Fruit fly (Drosophila melanogaster): ENCODE results near the gene CG14892.

CG14892 gene

DNA sequence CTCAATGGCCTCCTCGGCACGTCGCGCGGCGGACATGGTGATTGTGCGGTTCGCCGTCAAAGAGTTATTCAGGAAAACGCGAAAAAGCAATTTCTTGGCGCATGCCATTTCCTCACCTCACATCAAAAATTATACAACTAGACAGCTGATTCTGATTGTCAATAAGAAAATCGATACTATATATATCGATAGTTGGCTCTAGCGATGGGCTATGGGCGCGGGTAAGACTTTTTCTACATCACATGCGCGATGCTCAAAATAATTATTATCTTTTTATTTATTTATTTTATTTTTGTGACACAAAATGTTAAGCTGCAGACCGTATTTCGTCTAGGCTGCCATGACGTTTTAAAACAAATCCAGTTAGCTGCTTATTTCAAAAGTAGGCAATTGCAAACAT is 20.0 kb downstream of the CG14892 start, which contains the start of gene CG10340:
CG10340 (minus strand) TSS at position 151 of the 400 bp plus-strand sequence.
- TF ChIP-seq Crg-1 (GFP tag; optimal IDR thresholded peaks at IDR 0.05) (no peak), toe (GFP tag; optimal IDR thresholded peaks at IDR 0.05) (no peak), Mnt (GFP tag; optimal IDR thresholded peaks at IDR 0.05) (peak; percentile 32), bab1 (GFP tag; optimal IDR thresholded peaks at IDR 0.05) (peak; percentile 11), Hr96 (GFP tag; optimal IDR thresholded peaks at IDR 0.05) (peak; percentile 4), kay (GFP tag; ENCODE audit: borderline replicate concordance) (peak; percentile 43)

DNA sequence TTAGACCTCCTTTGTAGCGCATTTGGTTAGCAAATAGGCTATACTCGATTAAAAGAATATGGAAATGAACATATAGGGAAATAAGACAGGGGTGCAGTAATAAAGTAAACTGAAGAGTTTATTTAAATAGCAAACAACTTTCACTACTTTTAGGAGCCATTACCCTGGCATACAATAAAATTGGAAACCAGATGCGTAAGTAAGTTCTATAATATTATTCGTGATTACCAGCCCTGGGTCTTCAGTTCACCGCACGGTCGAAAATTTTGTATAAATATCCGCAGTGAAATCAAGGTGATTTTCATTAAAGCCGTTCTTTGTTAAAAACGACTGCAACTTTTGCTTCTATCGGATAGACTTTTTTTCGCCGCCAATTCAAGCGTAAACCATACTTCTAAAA is 20.8 kb downstream of the CG14892 start, which contains the start of gene CG17562:
CG17562 (plus strand) TSS at position 301 of the 400 bp plus-strand sequence.
- TF ChIP-seq ovo (GFP tag; optimal IDR thresholded peaks at IDR 0.05) (no peak), CG33017 (tag; optimal IDR thresholded peaks at IDR 0.05) (peak; percentile 28), kay (GFP tag; ENCODE audit: borderline replicate concordance) (no peak), CG7045 (GFP tag; optimal IDR thresholded peaks at IDR 0.05) (no peak)

DNA sequence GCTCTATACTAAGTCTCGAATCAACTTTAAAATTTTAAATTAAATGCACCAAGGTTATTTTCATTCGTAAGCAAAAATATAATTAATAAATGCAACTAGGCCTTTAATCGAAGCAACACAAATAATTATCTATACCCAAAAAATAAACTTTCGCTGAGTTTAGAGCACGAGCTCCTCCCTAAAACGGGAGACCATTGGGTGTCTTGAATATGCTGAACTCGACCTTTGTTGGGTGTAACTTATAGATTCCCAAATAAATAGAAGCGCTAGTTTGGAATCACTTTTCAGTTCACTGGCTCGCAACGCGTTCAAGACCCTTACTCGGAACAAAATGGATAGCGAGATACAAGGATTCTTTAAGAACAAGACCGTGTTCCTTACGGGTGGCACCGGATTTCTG is 23.4 kb downstream of the CG14892 start, which contains the start of gene CG17560:
CG17560 (plus strand) TSS at position 301 of the 400 bp plus-strand sequence.
- peak; percentile 21 for TF ChIP-seq CG33017 (tag; optimal IDR thresholded peaks at IDR 0.05)
- no peak for TF ChIP-seq toe (GFP tag; optimal IDR thresholded peaks at IDR 0.05)
- no peak for TF ChIP-seq CG7045 (GFP tag; optimal IDR thresholded peaks at IDR 0.05)
- TF ChIP-seq kay (GFP tag; ENCODE audit: borderline replicate concordance), result no peak
- TF ChIP-seq CG5204 (GFP tag; optimal IDR thresholded peaks at IDR 0.05), result peak; percentile 26
- no peak for TF ChIP-seq bab1 (GFP tag; optimal IDR thresholded peaks at IDR 0.05)
- peak; percentile 22 for TF ChIP-seq CG7101 (tag; optimal IDR thresholded peaks at IDR 0.05)

DNA sequence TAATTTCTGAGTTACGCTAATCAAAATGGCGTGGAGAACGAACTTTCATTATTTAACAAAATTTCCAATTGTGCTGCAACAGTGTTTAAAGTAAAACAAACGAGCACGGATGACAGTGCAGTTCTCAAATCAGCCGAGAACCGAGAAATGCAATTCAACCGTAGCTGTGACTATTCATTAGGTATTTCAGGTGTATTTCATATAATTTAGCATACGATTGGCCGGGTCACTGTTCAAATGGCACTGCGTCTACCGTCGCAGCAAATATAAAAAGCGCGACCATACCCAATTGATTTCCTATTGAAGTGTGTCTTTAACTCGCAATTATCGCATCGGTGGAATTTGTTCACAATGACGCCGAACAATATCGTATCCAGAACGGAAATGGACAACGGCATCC is 26.3 kb downstream of the CG14892 start, which contains the start of gene CG14893:
CG14893 (plus strand) TSS at position 301 of the 400 bp plus-strand sequence.
- TF ChIP-seq ovo (GFP tag; optimal IDR thresholded peaks at IDR 0.05), result no peak
- TF ChIP-seq cnc (optimal IDR thresholded peaks at IDR 0.05), result peak in 1 of 2 experiments; percentile 61
- peak; percentile 39 for TF ChIP-seq kay (GFP tag; ENCODE audit: borderline replicate concordance)

DNA sequence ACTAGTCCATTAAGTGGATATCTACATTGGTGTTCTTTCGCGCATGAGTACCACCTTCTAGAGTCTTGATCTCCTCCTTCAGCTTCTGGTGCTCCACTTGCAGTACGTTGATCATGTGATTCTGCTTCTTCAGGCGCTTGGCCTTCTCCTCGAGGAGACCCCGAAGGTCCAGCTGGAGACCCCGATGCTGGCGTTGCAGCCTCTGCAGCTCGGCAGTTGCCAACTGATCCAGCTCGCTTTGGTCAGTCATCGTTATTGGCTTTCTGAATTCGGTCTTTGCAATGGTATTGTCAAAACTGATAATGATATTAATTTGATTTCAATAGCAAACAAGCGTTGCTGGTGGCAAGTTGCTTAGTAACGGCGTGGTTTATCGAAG is 30.1 kb downstream of the CG14892 start, which contains the start of gene Ccdc114:
Ccdc114 (minus strand) TSS at position 347 of the 379 bp plus-strand sequence.
- no peak for TF ChIP-seq CG5204 (GFP tag; optimal IDR thresholded peaks at IDR 0.05)
- TF ChIP-seq ovo (GFP tag; optimal IDR thresholded peaks at IDR 0.05), result no peak
- no peak for TF ChIP-seq CG33017 (tag; optimal IDR thresholded peaks at IDR 0.05)
- TF ChIP-seq toe (GFP tag; optimal IDR thresholded peaks at IDR 0.05), result no peak

DNA sequence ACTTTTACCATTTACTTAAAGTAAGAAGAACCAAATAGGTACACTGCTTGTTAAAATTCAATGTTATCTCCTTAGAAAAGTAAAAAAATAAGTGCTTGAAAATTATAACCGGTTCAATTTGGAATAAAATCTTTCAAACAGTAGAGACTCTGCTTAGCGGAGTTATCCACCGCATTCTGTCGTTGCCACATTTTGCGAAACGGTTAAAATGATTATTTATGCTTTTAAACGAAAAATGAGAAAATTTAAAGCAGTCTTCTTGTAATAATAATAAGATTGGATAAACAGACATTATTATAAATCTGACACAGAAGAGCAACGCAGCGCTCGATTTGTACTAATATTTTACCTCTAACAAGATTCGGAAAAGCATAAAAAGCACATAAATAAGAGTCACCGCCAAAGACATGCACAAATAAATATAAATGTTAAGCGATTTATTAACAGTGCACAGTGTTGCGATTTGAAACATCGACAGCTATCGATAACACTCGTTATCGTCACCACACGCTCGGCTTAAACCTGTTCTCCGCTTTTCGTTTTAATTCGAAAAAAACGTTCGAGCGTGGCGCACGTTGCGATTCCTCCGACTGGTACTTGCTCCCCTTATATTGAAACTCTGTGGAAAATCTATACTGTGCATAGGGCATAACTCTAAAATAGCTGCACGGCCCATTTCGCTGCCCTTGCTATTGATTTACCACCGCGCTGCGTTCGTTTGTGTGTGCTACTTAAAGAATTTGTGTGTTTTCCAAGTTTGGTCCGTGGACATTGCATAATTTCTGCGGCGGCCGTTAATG is 30.7 kb downstream of the CG14892 start, which contains the start of gene Fas1:
Fas1 (plus strand) TSS at position 489 of the 800 bp plus-strand sequence.
- no peak for TF ChIP-seq bab1 (GFP tag; optimal IDR thresholded peaks at IDR 0.05)
- no peak for TF ChIP-seq pad (GFP tag; optimal IDR thresholded peaks at IDR 0.05)
- TF ChIP-seq Crg-1 (GFP tag; optimal IDR thresholded peaks at IDR 0.05), result peak; percentile 1
- peak; percentile 89 for TF ChIP-seq kay (GFP tag; ENCODE audit: borderline replicate concordance)
- TF ChIP-seq Hr96 (GFP tag; optimal IDR thresholded peaks at IDR 0.05), result peak; percentile 2
- TF ChIP-seq Mnt (GFP tag; optimal IDR thresholded peaks at IDR 0.05), result peak; percentile 32
- TF ChIP-seq Clk (GFP tag; optimal IDR thresholded peaks at IDR 0.05), result no peak
- no peak for TF ChIP-seq CG7045 (GFP tag; optimal IDR thresholded peaks at IDR 0.05)

DNA sequence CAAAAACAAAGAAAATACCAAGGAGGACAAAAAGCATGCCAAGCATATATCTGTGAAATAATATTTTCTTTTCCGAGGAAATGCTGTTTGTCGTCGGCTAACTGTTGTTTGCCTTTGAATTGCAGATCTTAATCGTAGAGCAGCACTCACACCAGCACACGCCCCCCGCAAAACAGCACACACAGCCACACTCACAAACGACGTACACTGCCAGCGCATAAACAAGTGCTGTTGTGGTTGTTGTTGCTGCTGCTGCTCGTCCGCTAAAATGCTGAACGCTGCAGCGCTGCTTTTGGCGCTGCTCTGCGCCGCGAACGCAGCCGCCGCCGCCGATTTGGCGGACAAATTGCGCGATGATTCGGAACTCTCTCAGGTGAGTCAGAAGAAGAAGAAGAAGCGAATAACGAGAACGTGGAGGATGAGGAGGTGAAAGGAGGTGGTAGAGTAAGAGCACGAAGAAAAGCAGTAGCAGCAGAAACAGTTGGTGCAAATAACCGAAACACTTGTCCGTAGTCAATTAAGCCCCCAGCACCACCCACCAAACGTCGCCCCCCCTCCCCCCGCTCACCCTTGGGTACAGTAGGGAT is 31.7 kb downstream of the CG14892 start:
- TF ChIP-seq CG11617 (GFP tag; optimal IDR thresholded peaks at IDR 0.05) (no peak), kay (GFP tag; ENCODE audit: borderline replicate concordance) (peak; percentile 79), toe (GFP tag; optimal IDR thresholded peaks at IDR 0.05) (no peak), CG14711 (tag; optimal IDR thresholded peaks at IDR 0.05) (no peak), Clk (GFP tag; optimal IDR thresholded peaks at IDR 0.05) (no peak), tj (GFP tag; optimal IDR thresholded peaks at IDR 0.05) (peak; percentile 81), ovo (GFP tag; optimal IDR thresholded peaks at IDR 0.05) (peak; percentile 12), CG33017 (tag; optimal IDR thresholded peaks at IDR 0.05) (no peak)

DNA sequence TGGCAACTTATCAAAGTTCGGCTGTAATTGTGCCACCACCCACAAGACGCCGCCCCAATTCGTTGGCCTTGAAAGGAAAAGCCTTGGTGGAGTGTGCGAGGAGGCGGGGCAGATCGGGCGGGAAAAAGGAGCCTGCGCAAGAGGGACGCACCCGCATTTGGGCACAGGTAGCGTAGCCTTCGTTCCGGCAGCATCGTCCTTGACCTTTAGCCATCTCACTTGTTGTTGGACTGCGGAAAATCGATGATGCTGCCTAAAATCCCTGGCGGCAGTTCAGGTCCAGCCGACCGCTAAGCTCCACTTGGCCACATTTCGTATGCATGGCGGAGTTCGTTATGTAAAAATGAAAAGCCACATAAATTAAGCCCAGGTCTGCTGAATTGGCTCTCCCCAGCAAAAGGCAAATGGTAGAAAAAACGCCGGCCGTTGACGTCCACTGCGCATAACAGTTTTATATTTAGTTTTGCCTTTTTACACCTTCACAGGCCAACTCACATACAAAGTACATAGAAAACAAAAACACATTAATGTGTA is 32.8 kb downstream of the CG14892 start:
- TF ChIP-seq bab1 (GFP tag; optimal IDR thresholded peaks at IDR 0.05) (no peak), ovo (GFP tag; optimal IDR thresholded peaks at IDR 0.05) (no peak), toe (GFP tag; optimal IDR thresholded peaks at IDR 0.05) (no peak), CG1620 (GFP tag; optimal IDR thresholded peaks at IDR 0.05) (no peak), Crg-1 (GFP tag; optimal IDR thresholded peaks at IDR 0.05) (no peak), pad (GFP tag; optimal IDR thresholded peaks at IDR 0.05) (no peak), CG14711 (tag; optimal IDR thresholded peaks at IDR 0.05) (no peak), cic (GFP tag; optimal IDR thresholded peaks at IDR 0.05) (no peak), Hr96 (GFP tag; optimal IDR thresholded peaks at IDR 0.05) (no peak), CG33017 (tag; optimal IDR thresholded peaks at IDR 0.05) (no peak), CG5204 (GFP tag; optimal IDR thresholded peaks at IDR 0.05) (no peak), CG12768 (GFP tag; optimal IDR thresholded peaks at IDR 0.05) (no peak), cnc (optimal IDR thresholded peaks at IDR 0.05) (no peak), CG7045 (GFP tag; optimal IDR thresholded peaks at IDR 0.05) (no peak), CG7101 (tag; optimal IDR thresholded peaks at IDR 0.05) (no peak)

Data from whole organism, adult.